Fruit fly (Drosophila melanogaster): ENCODE measurements around the gene RpL10Ab.
A peak's percentile ranks its signal among the peaks of the same experiment; 100 is the strongest.

RpL10Ab gene

DNA sequence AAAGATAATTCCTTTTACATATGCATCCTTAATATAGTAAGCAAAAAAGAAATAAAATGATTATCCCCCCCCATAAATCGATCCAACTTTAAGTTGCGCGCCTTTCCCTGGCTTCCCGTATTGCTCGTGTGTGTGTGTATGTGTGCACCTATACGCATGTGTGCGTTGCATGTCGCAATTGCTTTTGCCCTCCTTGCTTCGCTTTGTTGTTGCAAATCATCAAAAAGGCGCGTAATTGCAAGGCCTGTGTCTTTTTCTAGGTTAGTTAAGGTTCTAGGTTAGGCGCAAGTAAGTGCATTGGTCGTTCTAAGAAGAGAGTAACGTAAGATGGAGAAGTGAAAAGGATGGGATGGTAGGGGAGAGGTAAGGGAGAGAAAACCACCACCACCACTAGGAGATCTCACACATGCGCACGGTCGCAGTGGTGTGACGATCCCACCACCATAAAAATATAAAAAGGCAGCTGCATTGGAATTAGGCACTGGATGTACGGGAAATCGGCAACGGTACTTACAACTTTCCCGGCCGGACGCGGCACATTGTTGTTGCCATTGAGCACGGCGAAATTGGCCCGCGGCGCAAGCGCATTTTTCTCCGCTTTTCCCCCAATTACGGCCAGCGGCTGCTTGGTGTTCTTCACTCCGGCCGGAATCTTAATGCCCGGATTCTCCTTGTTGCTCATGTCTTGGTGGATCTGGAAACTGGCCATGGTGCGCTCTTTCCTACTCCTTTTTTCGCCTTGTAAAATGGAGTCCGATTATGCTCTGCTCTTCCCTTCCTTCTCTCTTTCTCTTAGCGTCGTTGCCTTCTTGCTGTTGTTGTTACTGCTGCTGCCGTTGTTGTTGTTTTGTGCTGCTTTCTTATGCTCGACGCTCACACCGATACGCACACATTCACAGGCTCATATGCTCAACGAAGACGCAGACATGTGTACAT lies 10.0 kb downstream of the RpL10Ab start:
- TF ChIP-seq dsx (GFP tag; optimal IDR thresholded peaks at IDR 0.05; ENCODE audit: poor library complexity, severe bottlenecking) = no peak
- TF ChIP-seq CG6792 (GFP tag; optimal IDR thresholded peaks at IDR 0.05) = no peak
- no peak for TF ChIP-seq CG31627 (GFP tag; optimal IDR thresholded peaks at IDR 0.05)
- no peak for TF ChIP-seq CG11294 (GFP tag; IDR thresholded peaks at IDR 0.05)
- peak; percentile 80 for TF ChIP-seq CG1621 (tag; optimal IDR thresholded peaks at IDR 0.05)
- TF ChIP-seq CG11902 (GFP tag; optimal IDR thresholded peaks at IDR 0.05) = no peak
- TF ChIP-seq Eip78C (GFP tag) = peak; percentile 61

DNA sequence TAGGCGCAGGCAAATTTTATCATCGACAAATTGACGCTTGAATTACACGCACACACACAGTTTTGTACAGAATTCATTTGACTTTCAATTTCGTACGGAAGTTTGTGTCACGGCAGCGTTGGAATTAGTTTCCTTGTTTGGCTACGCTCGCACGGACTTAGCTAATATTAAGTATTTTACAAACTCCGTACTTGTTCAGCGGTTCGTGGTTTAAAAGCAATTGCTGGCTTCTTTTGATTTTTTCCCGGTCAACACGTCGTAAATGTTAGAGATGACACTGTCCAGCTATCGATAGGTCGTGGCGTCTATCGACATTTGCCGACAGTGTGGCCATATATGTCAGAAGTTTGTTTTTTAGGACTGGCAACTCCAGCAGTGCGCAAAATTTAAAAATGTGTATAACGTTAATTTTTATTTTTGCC lies 10.7 kb downstream of the RpL10Ab start, which contains the start of gene CycA:
Gene CycA, minus strand, starts transcription at position 283 of the 422 bp plus-strand sequence.
- no peak for TF ChIP-seq dsx (GFP tag; optimal IDR thresholded peaks at IDR 0.05; ENCODE audit: poor library complexity, severe bottlenecking)
- TF ChIP-seq Sox14 (GFP tag; optimal IDR thresholded peaks at IDR 0.05) = peak; percentile 32
- TF ChIP-seq Blimp-1 (GFP tag; optimal IDR thresholded peaks at IDR 0.05) = peak; percentile 29
- TF ChIP-seq CG34406 (GFP tag; optimal IDR thresholded peaks at IDR 0.05) = no peak
- peak; percentile 0 for TF ChIP-seq achi (GFP tag; optimal IDR thresholded peaks at IDR 0.05)
- peak; percentile 20 for TF ChIP-seq lz (GFP tag; optimal IDR thresholded peaks at IDR 0.05)
- no peak for TF ChIP-seq CG11902 (GFP tag; optimal IDR thresholded peaks at IDR 0.05)
- no peak for TF ChIP-seq Met (GFP tag; optimal IDR thresholded peaks at IDR 0.05)
- peak; percentile 68 for TF ChIP-seq Eip78C (GFP tag)
- peak; percentile 67 for TF ChIP-seq fkh (GFP tag; optimal IDR thresholded peaks at IDR 0.05)
- no peak for TF ChIP-seq CG31627 (GFP tag; optimal IDR thresholded peaks at IDR 0.05)
- no peak for TF ChIP-seq Hr39 (GFP tag; optimal IDR thresholded peaks at IDR 0.05)

DNA sequence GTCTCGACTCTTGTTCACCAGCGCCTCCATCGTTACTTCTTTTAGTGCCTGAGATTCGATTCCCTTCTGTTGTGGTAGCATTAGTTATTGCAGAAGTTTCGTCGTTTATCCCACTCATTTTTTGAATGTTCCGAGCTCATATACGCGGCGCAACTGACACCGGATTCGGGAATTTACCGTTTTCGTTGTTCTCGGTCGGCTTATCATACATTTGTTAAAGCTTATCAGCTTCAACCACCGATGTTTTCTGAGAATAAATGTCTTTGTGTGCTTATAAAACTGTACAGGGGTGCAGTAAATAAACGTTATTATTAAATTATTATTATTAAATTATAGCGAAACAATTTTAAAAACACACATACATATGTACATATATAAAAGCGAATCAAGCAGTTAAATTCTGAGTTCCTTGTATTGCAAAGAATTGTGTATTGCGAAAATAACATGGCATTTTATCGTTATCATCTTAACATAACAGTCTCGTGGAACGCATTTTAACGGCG lies 14.0 kb downstream of the RpL10Ab start, which contains the start of gene CG43064:
Gene CG43064, minus strand, starts transcription at position 147 of the 503 bp plus-strand sequence.
- TF ChIP-seq CG6808 (GFP tag; optimal IDR thresholded peaks at IDR 0.05) = no peak
- no peak for TF ChIP-seq CG10631 (GFP tag; optimal IDR thresholded peaks at IDR 0.05)
- TF ChIP-seq Gug (GFP tag; IDR thresholded peaks at IDR 0.05) = no peak
- no peak for TF ChIP-seq Ets96B (tag; optimal IDR thresholded peaks at IDR 0.05)

- TF ChIP-seq CG11902 (GFP tag; optimal IDR thresholded peaks at IDR 0.05) (no peak), CG6163 (GFP tag; IDR thresholded peaks at IDR 0.05) (no peak), Sox14 (GFP tag; optimal IDR thresholded peaks at IDR 0.05) (no peak), CG6276 (GFP tag; optimal IDR thresholded peaks at IDR 0.05) (no peak), ss (GFP tag; optimal IDR thresholded peaks at IDR 0.05) (no peak), CG10669 (GFP tag; optimal IDR thresholded peaks at IDR 0.05) (no peak), Eip75B (GFP tag; optimal IDR thresholded peaks at IDR 0.05) (no peak), Hr39 (GFP tag; optimal IDR thresholded peaks at IDR 0.05) (no peak), Blimp-1 (GFP tag; optimal IDR thresholded peaks at IDR 0.05) (no peak)
Observed at dm6 chr3L:11847703-11848102, 25.1 kb downstream of the RpL10Ab start, which contains the start of gene CG12521. TSS of gene CG12521 (minus strand) at chr3L:11847803.

DNA sequence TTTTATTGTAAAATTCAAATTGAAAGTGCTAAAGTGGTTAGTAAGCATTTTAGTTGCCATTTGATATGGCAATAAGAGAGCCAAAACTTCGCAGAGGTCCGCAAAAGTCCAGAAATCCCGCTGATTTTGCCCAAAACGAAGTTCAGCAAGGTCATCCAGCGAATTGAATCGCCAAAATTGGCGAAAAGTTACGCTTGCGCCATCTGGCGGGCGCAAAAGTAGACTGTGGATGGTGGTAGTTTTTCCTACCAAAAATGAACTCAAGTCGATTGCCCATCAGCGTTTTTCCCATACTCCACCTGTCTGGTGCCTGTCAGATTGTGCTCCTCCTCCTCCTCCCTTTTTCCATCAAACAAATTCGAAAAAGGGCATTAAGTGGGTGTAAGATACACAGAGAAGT lies 30.3 kb downstream of the RpL10Ab start:
- TF ChIP-seq achi (GFP tag; optimal IDR thresholded peaks at IDR 0.05) (no peak), svp (GFP tag) (peak; percentile 2)

DNA sequence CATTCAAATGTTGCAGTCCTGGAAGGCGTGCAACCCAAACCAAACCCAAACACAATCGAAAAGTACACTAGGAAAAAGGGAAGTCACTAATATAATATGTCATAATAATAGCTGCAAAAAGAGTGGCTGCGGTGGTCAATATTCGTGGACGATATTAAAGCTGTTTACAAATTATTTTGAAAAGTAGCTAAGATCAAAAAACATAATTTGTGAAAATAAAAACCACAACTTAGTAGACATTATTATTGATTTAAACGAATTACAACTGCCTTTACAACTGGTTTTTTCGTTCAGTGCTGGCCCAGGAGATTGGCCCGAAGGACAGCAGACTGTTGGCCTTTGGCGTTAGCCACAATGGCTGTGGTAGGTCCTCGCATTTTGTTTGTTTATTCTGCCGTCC lies 36.1 kb downstream of the RpL10Ab start:
- no peak for TF ChIP-seq spab (GFP tag; optimal IDR thresholded peaks at IDR 0.05)
- no peak for TF ChIP-seq CG8119 (GFP tag; IDR thresholded peaks at IDR 0.05)
- no peak for TF ChIP-seq Hr39 (GFP tag; optimal IDR thresholded peaks at IDR 0.05)
- no peak for TF ChIP-seq Ets96B (tag; optimal IDR thresholded peaks at IDR 0.05)
- no peak for TF ChIP-seq CG10631 (GFP tag; optimal IDR thresholded peaks at IDR 0.05)
- peak; percentile 19 for TF ChIP-seq Eip78C (GFP tag)
- TF ChIP-seq svp (GFP tag) = peak; percentile 50
- TF ChIP-seq CG9139 (GFP tag; optimal IDR thresholded peaks at IDR 0.05) = no peak
- TF ChIP-seq vri (GFP tag; optimal IDR thresholded peaks at IDR 0.05) = no peak
- no peak for TF ChIP-seq CG34406 (GFP tag; optimal IDR thresholded peaks at IDR 0.05)
